Fruit fly (Drosophila melanogaster) whole organism, embryonic: Measurements from ENCODE around the gene Spt20.

Source experiments
- Atf6 ChIP-seq: fragments of 200-800 bp; sonication (Bioruptor generic); IDR thresholded peaks from 2 replicates; pipeline ENCODE4 v1.3.6; 2022; ENCODE audit warnings: missing biosample characterization, missing genetic modification characterization
- BEAF-32 ChIP-seq: fragments of 200-800 bp; sonication (Bioruptor generic); optimal IDR thresholded peaks from 3 replicates; lab custom pipeline; 2017; ENCODE audit warnings: missing biosample characterization, missing genetic modification characterization, mild to moderate bottlenecking, moderate library complexity, missing genetic modification reagents
- CG10321 ChIP-seq: fragments of 200-800 bp; sonication (Bioruptor generic); IDR thresholded peaks from 2 replicates; pipeline ENCODE4 v1.3.6; 2022; ENCODE audit warnings: missing biosample characterization, missing genetic modification characterization
- CG10543 ChIP-seq: fragments of 200-800 bp; sonication (Bioruptor generic); optimal IDR thresholded peaks from 3 replicates; lab custom pipeline; 2017; ENCODE audit warnings: missing biosample characterization, mild to moderate bottlenecking, missing genetic modification characterization, moderate library complexity
- CG11504 ChIP-seq: fragments of 200-800 bp; sonication (Bioruptor generic); optimal IDR thresholded peaks from 3 replicates; lab custom pipeline; 2019; ENCODE audit warnings: missing biosample characterization, mild to moderate bottlenecking, missing genetic modification characterization, moderate library complexity
- CG12219 ChIP-seq: fragments of 200-800 bp; sonication (Bioruptor generic); optimal IDR thresholded peaks from 3 replicates; lab custom pipeline; 2018; ENCODE audit warnings: missing biosample characterization, mild to moderate bottlenecking, missing genetic modification characterization
- CG13894 ChIP-seq: fragments of 200-800 bp; sonication (Bioruptor generic); optimal IDR thresholded peaks from 3 replicates; lab custom pipeline; 2018; ENCODE audit warnings: missing biosample characterization, mild to moderate bottlenecking, missing genetic modification characterization, moderate library complexity
- CG16815 ChIP-seq: fragments of 200-800 bp; sonication (Bioruptor generic); optimal IDR thresholded peaks from 3 replicates; lab custom pipeline; 2017; ENCODE audit warnings: missing biosample characterization, mild to moderate bottlenecking, missing genetic modification characterization
- CG17359 ChIP-seq: fragments of 200-800 bp; sonication (Bioruptor generic); optimal IDR thresholded peaks from 3 replicates; lab custom pipeline; 2018; ENCODE audit warnings: missing biosample characterization, mild to moderate bottlenecking, missing genetic modification characterization, moderate library complexity
- CG1792 ChIP-seq: fragments of 200-800 bp; sonication (Bioruptor generic); optimal IDR thresholded peaks from 2 replicates; lab custom pipeline; 2016; ENCODE audit warnings: missing biosample characterization, missing genetic modification characterization
- CG2202 ChIP-seq: fragments of 200-800 bp; sonication (Bioruptor generic); optimal IDR thresholded peaks from 2 replicates; lab custom pipeline; 2018; ENCODE audit warnings: missing biosample characterization, mild to moderate bottlenecking, missing genetic modification characterization
- CG31365 ChIP-seq: fragments of 200-800 bp; sonication (Bioruptor generic); optimal IDR thresholded peaks from 2 replicates; lab custom pipeline; 2018; ENCODE audit warnings: missing biosample characterization, mild to moderate bottlenecking, missing genetic modification characterization
- CG31388 ChIP-seq: fragments of 200-800 bp; sonication (Bioruptor generic); optimal IDR thresholded peaks from 2 replicates; lab custom pipeline; 2016; ENCODE audit warnings: missing biosample characterization, missing genetic modification characterization
- CG33213 ChIP-seq: fragments of 200-800 bp; sonication (Bioruptor generic); optimal IDR thresholded peaks from 3 replicates; lab custom pipeline; 2016; ENCODE audit warnings: missing biosample characterization, missing genetic modification characterization
- CG4424 ChIP-seq: fragments of 200-800 bp; sonication (Bioruptor generic); optimal IDR thresholded peaks from 3 replicates; lab custom pipeline; 2016; ENCODE audit warnings: missing biosample characterization, missing genetic modification characterization
- CG4617 ChIP-seq: fragments of 200-800 bp; sonication (Bioruptor generic); optimal IDR thresholded peaks from 3 replicates; lab custom pipeline; 2016; ENCODE audit warnings: missing biosample characterization, missing genetic modification characterization, borderline replicate concordance
- CG5180 ChIP-seq: fragments of 200-800 bp; sonication (Bioruptor generic); optimal IDR thresholded peaks from 3 replicates; lab custom pipeline; 2017; ENCODE audit warnings: missing biosample characterization, missing genetic modification characterization, mild to moderate bottlenecking, moderate library complexity, missing genetic modification reagents
- CG5245 ChIP-seq: fragments of 200-800 bp; sonication (Bioruptor generic); optimal IDR thresholded peaks from 3 replicates; lab custom pipeline; 2016; ENCODE audit warnings: missing biosample characterization, missing genetic modification characterization
- CG7928 ChIP-seq: fragments of 200-800 bp; sonication (Bioruptor generic); optimal IDR thresholded peaks from 2 replicates; lab custom pipeline; 2017; ENCODE audit warnings: missing biosample characterization, mild to moderate bottlenecking, missing genetic modification characterization
- Hey ChIP-seq: fragments of 200-800 bp; sonication (Bioruptor generic); optimal IDR thresholded peaks from 3 replicates; lab custom pipeline; 2018; ENCODE audit warnings: missing biosample characterization, mild to moderate bottlenecking, missing genetic modification characterization
- Jarid2 ChIP-seq: fragments of 200-800 bp; sonication (Bioruptor generic); optimal IDR thresholded peaks from 3 replicates; lab custom pipeline; 2017; ENCODE audit warnings: mild to moderate bottlenecking, missing biosample characterization, missing genetic modification reagents, missing genetic modification characterization
- Kr ChIP-seq: fragments of 200-800 bp; sonication (Bioruptor generic); optimal IDR thresholded peaks from 2 replicates; lab custom pipeline; 2017; ENCODE audit warnings: missing biosample characterization, mild to moderate bottlenecking, missing genetic modification characterization
- Lim3 ChIP-seq: fragments of 200-800 bp; sonication (Bioruptor generic); IDR thresholded peaks from 2 replicates; pipeline ENCODE4 v1.3.6; 2022; ENCODE audit warnings: missing biosample characterization, missing genetic modification characterization
- Mrtf ChIP-seq: fragments of 200-800 bp; sonication (Bioruptor generic); IDR thresholded peaks from 3 replicates; pipeline ENCODE4 v1.3.6; 2022; ENCODE audit warnings: missing biosample characterization, missing genetic modification characterization
- Neu2 ChIP-seq: fragments of 200-800 bp; sonication (Bioruptor generic); optimal IDR thresholded peaks from 3 replicates; lab custom pipeline; 2016; ENCODE audit warnings: missing biosample characterization, missing genetic modification characterization, borderline replicate concordance
- Oaz ChIP-seq: fragments of 200-800 bp; sonication (Bioruptor generic); IDR thresholded peaks from 2 replicates; pipeline ENCODE4 v1.3.6; 2022; ENCODE audit warnings: missing biosample characterization, missing genetic modification characterization
- Poxn ChIP-seq: fragments of 200-800 bp; sonication (Bioruptor generic); IDR thresholded peaks from 2 replicates; pipeline ENCODE4 v1.3.6; 2022; ENCODE audit warnings: missing biosample characterization, missing genetic modification characterization
- Six4 ChIP-seq: fragments of 200-800 bp; sonication (Bioruptor generic); optimal IDR thresholded peaks from 2 replicates; lab custom pipeline; 2016; ENCODE audit warnings: missing biosample characterization, missing genetic modification characterization
- ap ChIP-seq: fragments of 200-800 bp; sonication (Bioruptor generic); IDR thresholded peaks from 2 replicates; pipeline ENCODE4 v1.3.6; 2022; ENCODE audit warnings: missing biosample characterization, missing genetic modification characterization
- ara ChIP-seq: fragments of 200-800 bp; sonication (Bioruptor generic); IDR thresholded peaks from 2 replicates; pipeline ENCODE4 v1.3.6; 2022; ENCODE audit warnings: missing biosample characterization, missing genetic modification characterization
- bbx ChIP-seq: fragments of 200-800 bp; sonication (Bioruptor generic); IDR thresholded peaks from 2 replicates; pipeline ENCODE4 v1.3.6; 2022; ENCODE audit warnings: missing biosample characterization, missing genetic modification characterization; ENCODE audit not compliant: partially characterized antibody
- br ChIP-seq: fragments of >200 bp; optimal IDR thresholded peaks from 2 replicates; lab custom pipeline; 2017
- crc ChIP-seq: fragments of 200-800 bp; sonication (Bioruptor generic); optimal IDR thresholded peaks from 2 replicates; lab custom pipeline; 2016; ENCODE audit warnings: missing biosample characterization, missing genetic modification characterization
- ems ChIP-seq: fragments of 200-800 bp; sonication (Bioruptor generic); optimal IDR thresholded peaks from 3 replicates; lab custom pipeline; 2016; ENCODE audit warnings: missing biosample characterization, missing genetic modification characterization
- eve ChIP-seq, 2 experiments: fragments of >200 bp; optimal IDR thresholded peaks; 2 replicates each; lab custom pipeline; 2017; ENCODE audit warnings: missing biosample characterization in 2 of 2, missing genetic modification characterization in 2 of 2
- gsb-n ChIP-seq: fragments of 200-800 bp; sonication (Bioruptor generic); optimal IDR thresholded peaks from 3 replicates; lab custom pipeline; 2018; ENCODE audit warnings: missing biosample characterization, mild to moderate bottlenecking, missing genetic modification characterization
- gt ChIP-seq: fragments of 200-800 bp; sonication (Bioruptor generic); IDR thresholded peaks from 2 replicates; pipeline ENCODE4 v1.3.6; 2022; ENCODE audit warnings: missing biosample characterization, missing genetic modification characterization
- h ChIP-seq: fragments of >200 bp; optimal IDR thresholded peaks from 2 replicates; lab custom pipeline; 2017
- hbn ChIP-seq: fragments of 200-800 bp; sonication (Bioruptor generic); IDR thresholded peaks from 2 replicates; pipeline ENCODE4 v1.3.6; 2022; ENCODE audit warnings: missing biosample characterization, missing genetic modification characterization; ENCODE audit not compliant: partially characterized antibody
- kah ChIP-seq: fragments of 200-800 bp; sonication (Bioruptor generic); optimal IDR thresholded peaks from 2 replicates; lab custom pipeline; 2018; ENCODE audit warnings: missing biosample characterization, mild to moderate bottlenecking, missing genetic modification characterization
- knrl ChIP-seq: fragments of 200-800 bp; sonication (Bioruptor generic); IDR thresholded peaks from 3 replicates; pipeline ENCODE4 v1.3.6; 2022; ENCODE audit warnings: missing biosample characterization, missing genetic modification characterization; ENCODE audit not compliant: partially characterized antibody
- nau ChIP-seq: fragments of 200-800 bp; sonication (Bioruptor generic); optimal IDR thresholded peaks from 3 replicates; lab custom pipeline; 2017; ENCODE audit warnings: missing biosample characterization, mild to moderate bottlenecking, missing genetic modification characterization, missing genetic modification reagents
- pho ChIP-seq: fragments of 200-800 bp; sonication (Bioruptor generic); optimal IDR thresholded peaks from 2 replicates; lab custom pipeline; 2016; ENCODE audit warnings: missing biosample characterization, missing genetic modification characterization
- phol ChIP-seq: fragments of 200-800 bp; sonication (Bioruptor generic); optimal IDR thresholded peaks from 3 replicates; lab custom pipeline; 2018; ENCODE audit warnings: missing biosample characterization, mild to moderate bottlenecking, missing genetic modification characterization, moderate library complexity
- sens ChIP-seq: fragments of 200-800 bp; sonication (Bioruptor generic); peaks from one replicate; lab custom pipeline; 2016; ENCODE audit warnings: missing biosample characterization, missing genetic modification characterization
- stc ChIP-seq: fragments of 200-800 bp; sonication (Bioruptor generic); IDR thresholded peaks from 2 replicates; pipeline ENCODE4 v1.3.6; 2022; ENCODE audit warnings: missing biosample characterization, missing genetic modification characterization
- tx ChIP-seq: fragments of 200-800 bp; sonication (Bioruptor generic); optimal IDR thresholded peaks from 2 replicates; lab custom pipeline; 2016; ENCODE audit warnings: missing biosample characterization, missing genetic modification characterization
- unc-4 ChIP-seq: fragments of 200-800 bp; sonication (Bioruptor generic); IDR thresholded peaks from 2 replicates; pipeline ENCODE4 v1.3.6; 2022; ENCODE audit warnings: missing biosample characterization, missing genetic modification characterization; ENCODE audit not compliant: partially characterized antibody
- unpg ChIP-seq: fragments of 200-800 bp; sonication (Bioruptor generic); optimal IDR thresholded peaks from 3 replicates; lab custom pipeline; 2018; ENCODE audit warnings: missing biosample characterization, mild to moderate bottlenecking, missing genetic modification characterization, moderate library complexity
- vnd ChIP-seq: fragments of 200-800 bp; sonication (Bioruptor generic); IDR thresholded peaks from 3 replicates; pipeline ENCODE4 v1.3.6; 2022; ENCODE audit warnings: missing biosample characterization, missing genetic modification characterization; ENCODE audit not compliant: partially characterized antibody
- vvl ChIP-seq: fragments of 200-800 bp; sonication (Bioruptor generic); IDR thresholded peaks from 2 replicates; pipeline ENCODE4 v1.3.6; 2022; ENCODE audit warnings: missing biosample characterization, missing genetic modification characterization

Spt20 gene

dm6 chr3L:13488129-13488876 lies 14.2 kb upstream of the Spt20 start (continued):
- TF ChIP-seq hbn (GFP tag; lab: Robert Waterston, UW) (no peak), Hey (tag; lab: Kevin White, UChicago) (no peak), vnd (GFP tag; lab: Robert Waterston, UW) (no peak), Kr (no peak), ap (GFP tag; lab: Robert Waterston, UW) (no peak), sens (GFP tag; lab: Kevin White, UChicago) (peak; percentile 36), ara (GFP tag; lab: Robert Waterston, UW) (no peak), CG1792 (GFP tag; lab: Kevin White, UChicago) (no peak), CG4424 (GFP tag; lab: Kevin White, UChicago) (no peak), Oaz (GFP tag; lab: Robert Waterston, UW) (no peak), tx (GFP tag; lab: Kevin White, UChicago) (no peak), CG12219 (GFP tag; lab: Kevin White, UChicago) (no peak), gsb-n (tag; lab: Kevin White, UChicago) (no peak), knrl (GFP tag; lab: Robert Waterston, UW) (no peak), phol (peak; percentile 25), CG17359 (tag; lab: Kevin White, UChicago) (peak; percentile 12), stc (GFP tag; lab: Robert Waterston, UW) (0 out of 2 replicates have a peak, but pooled peaks have one; percentile 13), CG10321 (GFP tag; lab: Robert Waterston, UW) (no peak), CG2202 (no peak), CG16815 (no peak), CG7928 (no peak), CG5245 (GFP tag; lab: Kevin White, UChicago) (no peak), BEAF-32 (GFP tag; lab: Kevin White, UChicago) (no peak), pho (GFP tag; lab: Kevin White, UChicago) (no peak), h (lab: Kevin White, UChicago) (no peak), eve (GFP tag; optimal IDR thresholded peaks at IDR 0.05; lab: Kevin White, UChicago) (no peak), CG31388 (GFP tag; lab: Kevin White, UChicago) (no peak), crc (GFP tag; lab: Kevin White, UChicago) (no peak), bbx (GFP tag; lab: Robert Waterston, UW) (no peak), CG11504 (tag; lab: Kevin White, UChicago) (peak; percentile 44), Six4 (no peak), Jarid2 (GFP tag; lab: Kevin White, UChicago) (no peak), kah (GFP tag; lab: Kevin White, UChicago) (no peak), CG33213 (GFP tag; lab: Kevin White, UChicago) (no peak), Neu2 (no peak), Mrtf (no peak), CG13894 (tag; lab: Kevin White, UChicago) (no peak), Atf6 (GFP tag; lab: Robert Waterston, UW) (no peak), CG5180 (no peak), unc-4 (GFP tag; lab: Robert Waterston, UW) (no peak), br (lab: Kevin White, UChicago) (no peak), vvl (GFP tag; lab: Robert Waterston, UW) (0 out of 2 replicates have a peak, but pooled peaks have one; percentile 36), unpg (no peak), CG10543 (GFP tag; lab: Kevin White, UChicago) (no peak), CG31365 (tag; lab: Kevin White, UChicago) (no peak), nau (GFP tag; lab: Kevin White, UChicago) (no peak), ems (GFP tag; lab: Kevin White, UChicago) (no peak), gt (no peak), Poxn (GFP tag; lab: Robert Waterston, UW) (no peak), CG4617 (GFP tag; lab: Kevin White, UChicago) (no peak), Lim3 (GFP tag; lab: Robert Waterston, UW) (no peak)
